Worm (Caenorhabditis elegans) whole organism, young adult: ENCODE data around the gene K01A12.4.
A peak's percentile ranks its signal among the peaks of the same experiment; 100 is the strongest.

Source experiments
- B0336.3 ChIP-seq: fragments of 200-800 bp; sonication (Bioruptor generic); IDR thresholded peaks from 2 replicates; pipeline ENCODE4 v1.3.6; 2022; ENCODE audit warnings: missing genetic modification characterization, missing compliant biosample characterization
- F33H1.4 ChIP-seq: fragments of 200-800 bp; sonication (Bioruptor generic); IDR thresholded peaks from 2 replicates; pipeline ENCODE4 v1.3.6; 2022; ENCODE audit warnings: missing genetic modification reagents, missing genetic modification characterization, missing compliant biosample characterization
- F37B4.10 ChIP-seq: fragments of 200-800 bp; sonication (Bioruptor generic); IDR thresholded peaks from 2 replicates; pipeline ENCODE4 v1.3.6; 2022; ENCODE audit warnings: missing genetic modification characterization, missing compliant biosample characterization
- F52B5.7 ChIP-seq: sonication (generic microtip); optimal IDR thresholded peaks from 2 replicates; lab custom pipeline; 2016; ENCODE audit warnings: mild to moderate bottlenecking, missing genetic modification characterization, missing compliant biosample characterization
- F55B11.4 ChIP-seq: sonication (generic microtip); optimal IDR thresholded peaks from 2 replicates; lab custom pipeline; 2016; ENCODE audit warnings: missing compliant biosample characterization, missing genetic modification characterization, borderline replicate concordance; ENCODE audit not compliant: insufficient read depth
- F57C9.4 ChIP-seq: sonication (generic microtip); optimal IDR thresholded peaks from 2 replicates; lab custom pipeline; 2017; ENCODE audit warnings: mild to moderate bottlenecking, missing genetic modification characterization, missing compliant biosample characterization
- K11D2.4 ChIP-seq: fragments of 200-800 bp; sonication (Bioruptor generic); IDR thresholded peaks from 2 replicates; pipeline ENCODE4 v1.3.6; 2022; ENCODE audit warnings: missing genetic modification reagents, missing genetic modification characterization, missing compliant biosample characterization
- K12H6.12 ChIP-seq: fragments of 200-800 bp; sonication (Bioruptor generic); optimal IDR thresholded peaks from 2 replicates; lab custom pipeline; 2018; ENCODE audit warnings: mild to moderate bottlenecking, missing genetic modification characterization, missing compliant biosample characterization
- atf-7 ChIP-seq: sonication (generic microtip); optimal IDR thresholded peaks from 2 replicates; lab custom pipeline; 2017; ENCODE audit warnings: mild to moderate bottlenecking, missing genetic modification characterization, missing compliant biosample characterization
- attf-5 ChIP-seq: fragments of 200-800 bp; sonication (Bioruptor generic); optimal IDR thresholded peaks from 2 replicates; lab custom pipeline; 2018; ENCODE audit warnings: mild to moderate bottlenecking, missing genetic modification characterization, missing compliant biosample characterization
- ccch-3 ChIP-seq: fragments of 200-800 bp; sonication (Bioruptor generic); optimal IDR thresholded peaks from 2 replicates; lab custom pipeline; 2018; ENCODE audit warnings: mild to moderate bottlenecking, missing genetic modification characterization, missing compliant biosample characterization
- ceh-100 ChIP-seq: fragments of 200-800 bp; sonication (Bioruptor generic); IDR thresholded peaks from 2 replicates; pipeline ENCODE4 v1.3.6; 2022; ENCODE audit warnings: missing genetic modification reagents, missing genetic modification characterization, missing compliant biosample characterization
- ceh-40 ChIP-seq: fragments of 200-800 bp; sonication (Bioruptor generic); IDR thresholded peaks from 2 replicates; pipeline ENCODE4 v1.3.6; 2022; ENCODE audit warnings: missing genetic modification characterization, missing compliant biosample characterization
- dox-1 ChIP-seq: fragments of 200-800 bp; sonication (Bioruptor generic); IDR thresholded peaks from 2 replicates; pipeline ENCODE4 v1.3.6; 2022; ENCODE audit warnings: missing genetic modification reagents, missing genetic modification characterization, missing compliant biosample characterization
- dpff-1 ChIP-seq: sonication (generic microtip); optimal IDR thresholded peaks from 2 replicates; lab custom pipeline; 2017; ENCODE audit warnings: mild to moderate bottlenecking, missing genetic modification characterization, missing compliant biosample characterization
- dpl-1 ChIP-seq: fragments of 150-350 bp; optimal IDR thresholded peaks from 2 replicates; lab custom pipeline; 2014; ENCODE audit warnings: missing biosample characterization, missing genetic modification reagents, missing genetic modification characterization
- gei-17 ChIP-seq: fragments of 200-800 bp; sonication (Bioruptor generic); optimal IDR thresholded peaks from 2 replicates; lab custom pipeline; 2018; ENCODE audit warnings: mild to moderate bottlenecking, missing genetic modification characterization, missing compliant biosample characterization
- let-526 ChIP-seq: fragments of 200-800 bp; sonication (Bioruptor generic); IDR thresholded peaks from 2 replicates; pipeline ENCODE4 v1.3.6; 2022; ENCODE audit warnings: missing genetic modification reagents, missing genetic modification characterization, missing compliant biosample characterization
- lin-26 ChIP-seq: fragments of 200-800 bp; sonication (Bioruptor generic); IDR thresholded peaks from 2 replicates; pipeline ENCODE4 v1.3.6; 2022; ENCODE audit warnings: missing genetic modification reagents, missing genetic modification characterization, missing compliant biosample characterization
- lin-35 ChIP-seq, 3 experiments: fragments of 150-350 bp in 2 of 3; sonication (generic microtip) in 1 of 3; optimal IDR thresholded peaks; 2 replicates each; lab custom pipeline; 2014 to 2018; ENCODE audit warnings: missing biosample characterization in 3 of 3, missing genetic modification characterization in 3 of 3, missing genetic modification reagents in 3 of 3
- lin-40 ChIP-seq: sonication (generic microtip); optimal IDR thresholded peaks from 2 replicates; lab custom pipeline; 2016; ENCODE audit warnings: missing genetic modification characterization, mild to moderate bottlenecking, missing compliant biosample characterization, missing genotype, missing genetic modification reagents
- lir-1 ChIP-seq: fragments of 200-800 bp; sonication (Bioruptor generic); conservative IDR thresholded peaks from 2 replicates; pipeline ENCODE4 v1.3.6; 2022; ENCODE audit warnings: missing genetic modification reagents, missing genetic modification characterization, missing compliant biosample characterization
- lsy-27 ChIP-seq: sonication (generic microtip); optimal IDR thresholded peaks from 2 replicates; lab custom pipeline; 2017; ENCODE audit warnings: missing genetic modification characterization, mild to moderate bottlenecking, missing compliant biosample characterization, antibody characterized with exemption, missing genotype, borderline replicate concordance; ENCODE audit not compliant: insufficient read depth
- nfya-1 ChIP-seq: sonication (generic microtip); optimal IDR thresholded peaks from 2 replicates; lab custom pipeline; 2017; ENCODE audit warnings: antibody characterized with exemption, missing compliant biosample characterization, missing genetic modification characterization, borderline replicate concordance; ENCODE audit not compliant: insufficient read depth
- nfyb-1 ChIP-seq: fragments of 200-800 bp; sonication (Bioruptor generic); IDR thresholded peaks from 2 replicates; pipeline ENCODE4 v1.3.6; 2022; ENCODE audit warnings: missing genetic modification reagents, missing genetic modification characterization, missing compliant biosample characterization
- nhr-27 ChIP-seq: fragments of 200-800 bp; sonication (Bioruptor generic); optimal IDR thresholded peaks from 2 replicates; lab custom pipeline; 2018; ENCODE audit warnings: mild to moderate bottlenecking, missing genetic modification characterization, moderate library complexity, missing compliant biosample characterization
- nhr-80 ChIP-seq: sonication (generic microtip); optimal IDR thresholded peaks from 2 replicates; lab custom pipeline; 2016; ENCODE audit warnings: missing genetic modification characterization, missing compliant biosample characterization
- pbrm-1 ChIP-seq: fragments of 200-800 bp; sonication (Bioruptor generic); IDR thresholded peaks from 2 replicates; pipeline ENCODE4 v1.3.6; 2022; ENCODE audit warnings: missing genetic modification reagents, missing genetic modification characterization, missing compliant biosample characterization
- pha-4 ChIP-seq: fragments of 150-350 bp; sonication (generic microtip); optimal IDR thresholded peaks from 2 replicates; lab custom pipeline; 2014; ENCODE audit warnings: missing biosample characterization, missing genetic modification reagents, missing genetic modification characterization
- rec-8 ChIP-seq, 2 experiments: sonication (generic microtip); optimal IDR thresholded peaks; 2 replicates each; lab custom pipeline; 2016; ENCODE audit warnings: mild to moderate bottlenecking in 2 of 2, missing genetic modification characterization in 2 of 2, missing genetic modification reagents in 2 of 2, missing genotype in 2 of 2, missing biosample characterization in 1 of 2, missing compliant biosample characterization in 1 of 2, moderate library complexity in 1 of 2
- sdz-38 ChIP-seq: sonication (generic microtip); optimal IDR thresholded peaks from 2 replicates; lab custom pipeline; 2016; ENCODE audit warnings: missing genotype, missing genetic modification characterization, missing compliant biosample characterization
- snpc-1.1 ChIP-seq: sonication (generic microtip); optimal IDR thresholded peaks from 2 replicates; lab custom pipeline; 2017; ENCODE audit warnings: missing genetic modification characterization, mild to moderate bottlenecking, missing compliant biosample characterization, antibody characterized with exemption, moderate library complexity, missing genotype, missing genetic modification reagents; ENCODE audit not compliant: insufficient read depth
- snpc-1.3 ChIP-seq: sonication (generic microtip); optimal IDR thresholded peaks from 2 replicates; lab custom pipeline; 2017; ENCODE audit warnings: missing genetic modification characterization, mild to moderate bottlenecking, missing compliant biosample characterization, antibody characterized with exemption, moderate library complexity, missing genotype, missing genetic modification reagents; ENCODE audit not compliant: insufficient read depth
- snpc-4 ChIP-seq, 5 experiments: fragments of 150-350 bp in 1 of 5; sonication (generic microtip) in 4 of 5; optimal IDR thresholded peaks; 2 replicates each; lab custom pipeline; 2014 to 2018; ENCODE audit warnings: missing genetic modification characterization in 5 of 5, missing biosample characterization in 3 of 5, antibody characterized with exemption in 2 of 5, mild to moderate bottlenecking in 2 of 5, missing compliant biosample characterization in 2 of 5, missing genotype in 2 of 5, moderate library complexity in 2 of 5, missing genetic modification reagents in 1 of 5
- somi-1 ChIP-seq: fragments of 200-800 bp; sonication (Bioruptor generic); optimal IDR thresholded peaks from 2 replicates; lab custom pipeline; 2018; ENCODE audit warnings: mild to moderate bottlenecking, missing genetic modification characterization, missing compliant biosample characterization
- tbp1 ChIP-seq: fragments of 200-800 bp; sonication (Bioruptor generic); optimal IDR thresholded peaks from 2 replicates; lab custom pipeline; 2018; ENCODE audit warnings: mild to moderate bottlenecking, missing genetic modification characterization, missing compliant biosample characterization
- unc-62 ChIP-seq: fragments of 150-350 bp; optimal IDR thresholded peaks from 2 replicates; lab custom pipeline; 2014; ENCODE audit warnings: missing biosample characterization, missing genetic modification reagents, missing genetic modification characterization
- xnd-1 ChIP-seq: sonication (generic microtip); optimal IDR thresholded peaks from 2 replicates; lab custom pipeline; 2016; ENCODE audit warnings: missing genotype, missing genetic modification reagents, missing genetic modification characterization, missing compliant biosample characterization
- zfh-2 ChIP-seq: fragments of 200-800 bp; sonication (Bioruptor generic); conservative IDR thresholded peaks from 2 replicates; pipeline ENCODE4 v1.3.6; 2022; ENCODE audit warnings: missing genetic modification reagents, missing genetic modification characterization, missing compliant biosample characterization
- zim-3 ChIP-seq: sonication (generic microtip); optimal IDR thresholded peaks from 2 replicates; lab custom pipeline; 2017; ENCODE audit warnings: mild to moderate bottlenecking, missing genetic modification characterization, moderate library complexity, missing compliant biosample characterization
- ztf-25 ChIP-seq: fragments of 200-800 bp; sonication (Bioruptor generic); IDR thresholded peaks from 2 replicates; pipeline ENCODE4 v1.3.6; 2022; ENCODE audit warnings: missing genetic modification reagents, missing genetic modification characterization, missing compliant biosample characterization
- ztf-28 ChIP-seq: fragments of 200-800 bp; sonication (Bioruptor generic); IDR thresholded peaks from 2 replicates; pipeline ENCODE4 v1.3.6; 2022; ENCODE audit warnings: missing genetic modification reagents, missing genetic modification characterization, missing compliant biosample characterization

The K01A12.4 gene

DNA sequence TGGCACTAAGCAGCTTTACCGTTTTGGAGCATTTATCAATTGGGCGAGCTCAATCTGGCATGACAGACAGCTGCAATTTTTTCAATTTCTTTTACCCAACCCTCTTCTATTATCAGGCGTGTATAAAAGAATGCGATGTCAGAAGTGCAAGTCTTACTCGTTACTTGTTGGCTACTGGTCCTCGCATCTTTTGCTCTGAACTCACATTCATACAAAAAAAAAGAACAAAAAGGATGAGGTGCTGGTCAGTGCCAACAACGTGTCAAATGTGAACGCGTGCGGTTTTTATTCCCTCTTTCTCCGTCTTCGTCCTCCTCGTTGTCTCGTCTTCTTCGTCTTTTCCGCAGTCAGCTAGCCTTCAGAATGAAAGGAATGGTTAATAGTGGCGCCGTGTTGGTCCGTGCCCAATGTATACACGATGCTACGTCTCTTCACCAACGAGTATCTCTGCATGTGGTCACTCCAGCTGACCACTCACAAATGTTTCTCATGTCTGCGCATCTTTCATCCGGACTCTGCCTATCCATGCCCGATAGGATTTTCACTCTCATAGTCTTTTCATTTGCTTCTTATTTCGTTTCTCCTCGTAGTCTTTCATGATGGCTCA lies 44.8 kb upstream of the K01A12.4 start:
- no peak for TF ChIP-seq F57C9.4 (tag; lab: Kevin White, UChicago)
- 0 out of 2 replicates have a peak, but pooled peaks have one; percentile 42 for TF ChIP-seq nfyb-1 (GFP tag; lab: Robert Waterston, UW)

DNA sequence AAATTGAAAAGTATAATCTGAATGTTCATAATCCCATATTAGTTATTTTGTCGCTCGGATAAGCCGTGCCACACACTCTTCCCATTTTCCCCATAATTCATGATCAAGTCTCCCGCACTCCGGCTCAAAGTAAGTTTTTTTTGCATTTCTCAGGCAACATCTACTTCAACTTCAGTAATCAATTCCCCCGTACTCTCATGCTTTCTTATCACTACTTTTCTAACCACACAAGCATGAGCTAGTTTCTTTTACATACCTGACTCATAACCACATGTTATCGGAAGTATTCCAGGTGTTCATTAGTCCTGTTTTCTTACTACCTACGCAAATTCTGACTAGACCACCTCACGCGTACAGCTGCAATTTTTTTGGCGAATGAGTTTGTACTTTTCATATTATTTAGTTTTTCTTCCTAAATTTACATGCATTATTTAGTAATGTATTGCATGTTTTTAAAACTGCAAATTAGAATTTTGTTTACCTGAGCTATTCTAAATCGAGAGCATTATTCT lies 44.1 kb upstream of the K01A12.4 start:
- no peak for TF ChIP-seq ztf-25 (GFP tag; lab: Robert Waterston, UW)
- TF ChIP-seq zim-3 (tag; lab: Kevin White, UChicago), result no peak
- TF ChIP-seq F55B11.4 (tag; lab: Kevin White, UChicago), result no peak
- TF ChIP-seq dpl-1 (GFP tag; lab: Kevin White, UChicago), result no peak
- no peak for TF ChIP-seq rec-8 (tag; optimal IDR thresholded peaks at IDR 0.05; lab: Kevin White, UChicago)
- TF ChIP-seq dox-1 (GFP tag; lab: Robert Waterston, UW), result no peak
- no peak for TF ChIP-seq K12H6.12 (tag; lab: Kevin White, UChicago)
- TF ChIP-seq ccch-3 (GFP tag; lab: Kevin White, UChicago), result no peak
- TF ChIP-seq ceh-40 (GFP tag; lab: Robert Waterston, UW), result no peak
- no peak for TF ChIP-seq F33H1.4 (GFP tag; lab: Robert Waterston, UW)
- no peak for TF ChIP-seq atf-7 (tag; lab: Kevin White, UChicago)
- no peak for TF ChIP-seq nhr-80 (tag; lab: Kevin White, UChicago)
- TF ChIP-seq B0336.3 (GFP tag; lab: Robert Waterston, UW), result no peak
- no peak for TF ChIP-seq zfh-2 (GFP tag; lab: Robert Waterston, UW)

DNA sequence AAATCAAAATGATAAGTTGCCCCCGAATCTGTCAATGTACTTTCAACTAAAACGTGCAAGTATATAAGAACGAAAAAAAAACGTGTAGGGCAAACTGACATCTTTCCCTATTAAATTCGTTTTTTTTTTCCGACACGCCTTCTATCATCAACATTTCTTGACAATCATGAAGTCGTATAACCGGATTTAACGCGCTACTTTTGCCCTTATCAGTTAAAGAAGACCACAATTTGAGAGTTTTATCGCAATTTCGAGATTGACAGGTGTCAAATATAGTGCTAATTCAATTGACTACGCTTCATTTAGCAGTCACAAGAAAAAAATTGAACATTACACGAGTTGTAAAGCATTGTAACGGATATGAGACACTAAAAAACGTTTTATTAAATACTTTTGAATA lies 43.5 kb upstream of the K01A12.4 start:
- TF ChIP-seq let-526 (GFP tag; lab: Robert Waterston, UW), result no peak
- TF ChIP-seq F37B4.10 (GFP tag; lab: Robert Waterston, UW), result no peak
- no peak for TF ChIP-seq sdz-38 (tag; lab: Kevin White, UChicago)
- peak; percentile 20 for TF ChIP-seq tbp1 (GFP tag; lab: Kevin White, UChicago)
- no peak for TF ChIP-seq K11D2.4 (GFP tag; lab: Robert Waterston, UW)
- no peak for TF ChIP-seq F52B5.7
- no peak for TF ChIP-seq zim-3 (tag; lab: Kevin White, UChicago)
- TF ChIP-seq pha-4 (tag; lab: Kevin White, UChicago), result peak; percentile 12
- peak; percentile 24 for TF ChIP-seq atf-7 (tag; lab: Kevin White, UChicago)
- TF ChIP-seq nfya-1 (tag; lab: Kevin White, UChicago), result no peak
- TF ChIP-seq ceh-100, result no peak
- TF ChIP-seq lin-35 (GFP tag; optimal IDR thresholded peaks at IDR 0.05; lab: Kevin White, UChicago), result no peak
- peak; percentile 34 for TF ChIP-seq lin-40 (tag; lab: Kevin White, UChicago)
- TF ChIP-seq lsy-27 (tag; lab: Kevin White, UChicago), result no peak
- TF ChIP-seq lir-1 (GFP tag; lab: Robert Waterston, UW), result no peak
- TF ChIP-seq dpff-1 (tag; lab: Kevin White, UChicago), result no peak
- no peak for TF ChIP-seq lin-26 (GFP tag; lab: Robert Waterston, UW)
- peak; percentile 79 for TF ChIP-seq nhr-80 (tag; lab: Kevin White, UChicago)
- no peak for TF ChIP-seq attf-5 (GFP tag; lab: Kevin White, UChicago)
- TF ChIP-seq gei-17, result no peak
- no peak for TF ChIP-seq rec-8 (tag; optimal IDR thresholded peaks at IDR 0.05; lab: Kevin White, UChicago)
- peak; percentile 89 for TF ChIP-seq unc-62 (GFP tag; lab: Kevin White, UChicago)
- no peak for TF ChIP-seq somi-1 (GFP tag; lab: Kevin White, UChicago)
- TF ChIP-seq snpc-1.1 (tag; lab: Kevin White, UChicago), result no peak
- no peak for TF ChIP-seq xnd-1 (tag; lab: Kevin White, UChicago)
- TF ChIP-seq pbrm-1 (GFP tag; lab: Robert Waterston, UW), result no peak
- TF ChIP-seq snpc-1.3 (tag; lab: Kevin White, UChicago), result no peak
- no peak for TF ChIP-seq nhr-27
- no peak for TF ChIP-seq snpc-4 (GFP tag; optimal IDR thresholded peaks at IDR 0.05; lab: Kevin White, UChicago)
- TF ChIP-seq snpc-4 (tag; optimal IDR thresholded peaks at IDR 0.05; lab: Kevin White, UChicago), result no peak
- TF ChIP-seq ztf-28, result no peak
